Fruit fly (Drosophila melanogaster) whole organism, embryonic: ENCODE data around the gene CG12608.

ENCODE experiments used
- Antp ChIP-seq: fragments of 200-800 bp; sonication (Bioruptor generic); optimal IDR thresholded peaks from 3 replicates; lab custom pipeline; 2016; ENCODE audit warnings: missing biosample characterization, missing genetic modification characterization
- Bteb2 ChIP-seq: fragments of 200-800 bp; sonication (Bioruptor generic); optimal IDR thresholded peaks from 2 replicates; lab custom pipeline; 2016; ENCODE audit warnings: missing biosample characterization, missing genetic modification characterization
- CG10321 ChIP-seq: fragments of 200-800 bp; sonication (Bioruptor generic); IDR thresholded peaks from 2 replicates; pipeline ENCODE4 v1.3.6; 2022; ENCODE audit warnings: missing biosample characterization, missing genetic modification characterization
- CG11093 ChIP-seq: fragments of 200-800 bp; sonication (Bioruptor generic); IDR thresholded peaks from 3 replicates; pipeline ENCODE4 v1.3.6; 2022; ENCODE audit warnings: missing biosample characterization, missing genetic modification characterization
- CG11695 ChIP-seq: fragments of 200-800 bp; sonication (Bioruptor generic); IDR thresholded peaks from 3 replicates; pipeline ENCODE4 v1.3.6; 2022; ENCODE audit warnings: missing biosample characterization, missing genetic modification characterization
- CG11696 ChIP-seq: fragments of 200-800 bp; sonication (Bioruptor generic); IDR thresholded peaks from 2 replicates; pipeline ENCODE4 v1.3.6; 2022; ENCODE audit warnings: missing biosample characterization, missing genetic modification characterization
- CG12299 ChIP-seq: fragments of 200-800 bp; sonication (Bioruptor generic); optimal IDR thresholded peaks from 2 replicates; lab custom pipeline; 2018; ENCODE audit warnings: missing biosample characterization, mild to moderate bottlenecking, missing genetic modification characterization
- CG13123 ChIP-seq: fragments of 200-800 bp; sonication (Bioruptor generic); optimal IDR thresholded peaks from 2 replicates; lab custom pipeline; 2016; ENCODE audit warnings: missing biosample characterization, missing genetic modification characterization
- CG17328 ChIP-seq: fragments of 200-800 bp; sonication (Bioruptor generic); IDR thresholded peaks from 2 replicates; pipeline ENCODE4 v1.3.6; 2022; ENCODE audit warnings: missing biosample characterization, missing genetic modification characterization
- CG17361 ChIP-seq: fragments of 200-800 bp; sonication (Bioruptor generic); IDR thresholded peaks from 3 replicates; pipeline ENCODE4 v1.3.6; 2022; ENCODE audit warnings: missing biosample characterization, missing genetic modification characterization
- CG18011 ChIP-seq: fragments of 200-800 bp; sonication (Bioruptor generic); optimal IDR thresholded peaks from 2 replicates; lab custom pipeline; 2017; ENCODE audit warnings: missing biosample characterization, missing genetic modification characterization, mild to moderate bottlenecking, moderate library complexity, missing genotype
- CG2199 ChIP-seq: fragments of 200-800 bp; sonication (Bioruptor generic); IDR thresholded peaks from 3 replicates; pipeline ENCODE4 v1.3.6; 2022; ENCODE audit warnings: missing biosample characterization, missing genetic modification characterization
- CG2889 ChIP-seq: fragments of 200-800 bp; sonication (Bioruptor generic); IDR thresholded peaks from 3 replicates; pipeline ENCODE4 v1.3.6; 2022; ENCODE audit warnings: missing biosample characterization, missing genetic modification characterization
- CG30431 ChIP-seq: fragments of 200-800 bp; sonication (Bioruptor generic); optimal IDR thresholded peaks from 2 replicates; lab custom pipeline; 2017; ENCODE audit warnings: missing biosample characterization, missing genetic modification characterization
- CG34422 ChIP-seq: fragments of 200-800 bp; sonication (Bioruptor generic); IDR thresholded peaks from 3 replicates; pipeline ENCODE4 v1.3.6; 2022; ENCODE audit warnings: missing biosample characterization, missing genetic modification characterization
- CG3726 ChIP-seq: fragments of 200-800 bp; sonication (Bioruptor generic); IDR thresholded peaks from 3 replicates; pipeline ENCODE4, ENCODE4 v1.3.6; 2022; ENCODE audit warnings: missing biosample characterization, missing genetic modification characterization
- CG3838 ChIP-seq: fragments of 200-800 bp; sonication (Bioruptor generic); optimal IDR thresholded peaks from 3 replicates; lab custom pipeline; 2016; ENCODE audit warnings: missing biosample characterization, missing genetic modification characterization
- CG4424 ChIP-seq: fragments of 200-800 bp; sonication (Bioruptor generic); optimal IDR thresholded peaks from 3 replicates; lab custom pipeline; 2016; ENCODE audit warnings: missing biosample characterization, missing genetic modification characterization
- CG7745 ChIP-seq: fragments of 200-800 bp; sonication (Bioruptor generic); optimal IDR thresholded peaks from 2 replicates; lab custom pipeline; 2018; ENCODE audit warnings: missing biosample characterization, mild to moderate bottlenecking, missing genetic modification characterization, moderate library complexity
- CG7963 ChIP-seq: fragments of 200-800 bp; sonication (Bioruptor generic); IDR thresholded peaks from 3 replicates; pipeline ENCODE4 v1.3.6; 2022; ENCODE audit warnings: missing biosample characterization, missing genetic modification characterization; ENCODE audit not compliant: partially characterized antibody
- CG8089 ChIP-seq: fragments of 200-800 bp; sonication (Bioruptor generic); optimal IDR thresholded peaks from 3 replicates; lab custom pipeline; 2016; ENCODE audit warnings: missing biosample characterization, missing genetic modification characterization
- CG8924 ChIP-seq: fragments of 200-800 bp; optimal IDR thresholded peaks from 3 replicates; lab custom pipeline; 2019; ENCODE audit warnings: missing biosample characterization, mild to moderate bottlenecking, missing genetic modification characterization, moderate library complexity
- Dbx ChIP-seq: fragments of 200-800 bp; sonication (Bioruptor generic); IDR thresholded peaks from 3 replicates; pipeline ENCODE4 v1.3.6; 2022; ENCODE audit warnings: missing biosample characterization, missing genetic modification characterization
- Dip3 ChIP-seq: fragments of 200-800 bp; sonication (Bioruptor generic); optimal IDR thresholded peaks from 3 replicates; lab custom pipeline; 2016; ENCODE audit warnings: missing biosample characterization, missing genetic modification characterization
- Hmx ChIP-seq: fragments of 200-800 bp; sonication (Bioruptor generic); optimal IDR thresholded peaks from 2 replicates; lab custom pipeline; 2016; ENCODE audit warnings: missing biosample characterization, missing genetic modification characterization
- Hr3 ChIP-seq: fragments of 200-800 bp; sonication (Bioruptor generic); optimal IDR thresholded peaks from 3 replicates; lab custom pipeline; 2016; ENCODE audit warnings: missing biosample characterization, missing genetic modification characterization
- Hr51 ChIP-seq, 2 experiments: fragments of 200-800 bp; sonication (Bioruptor generic); optimal IDR thresholded peaks; 2 replicates in 1 of 2; 3 replicates in 1 of 2; lab custom pipeline; 2016 to 2018; ENCODE audit warnings: missing biosample characterization in 2 of 2, missing genetic modification characterization in 2 of 2, mild to moderate bottlenecking in 1 of 2, moderate library complexity in 1 of 2
- Nf-YA ChIP-seq: fragments of 200-800 bp; sonication (Bioruptor generic); IDR thresholded peaks from 2 replicates; pipeline ENCODE4 v1.3.6; 2022; ENCODE audit warnings: missing biosample characterization, missing genetic modification characterization
- Nf-YB ChIP-seq: fragments of 200-800 bp; sonication (Bioruptor generic); optimal IDR thresholded peaks from 3 replicates; lab custom pipeline; 2019; ENCODE audit warnings: missing biosample characterization, mild to moderate bottlenecking, missing genetic modification characterization, moderate library complexity
- Sin3A ChIP-seq: fragments of >200 bp; optimal IDR thresholded peaks from 2 replicates; lab custom pipeline; 2018
- ab ChIP-seq: fragments of 200-800 bp; sonication (Bioruptor generic); optimal IDR thresholded peaks from 2 replicates; lab custom pipeline; 2016; ENCODE audit warnings: missing biosample characterization, missing genetic modification characterization
- ac ChIP-seq: fragments of 200-800 bp; sonication (Bioruptor generic); optimal IDR thresholded peaks from 3 replicates; lab custom pipeline; 2017; ENCODE audit warnings: missing biosample characterization, mild to moderate bottlenecking, missing genetic modification characterization
- az2 ChIP-seq: fragments of 200-800 bp; sonication (Bioruptor generic); optimal IDR thresholded peaks from 3 replicates; lab custom pipeline; 2016; ENCODE audit warnings: missing biosample characterization, missing genetic modification characterization
- br ChIP-seq: fragments of >200 bp; optimal IDR thresholded peaks from 2 replicates; lab custom pipeline; 2017
- dati ChIP-seq: fragments of 200-800 bp; sonication (Bioruptor generic); IDR thresholded peaks from 2 replicates; pipeline ENCODE4 v1.3.6; 2022; ENCODE audit warnings: missing biosample characterization, missing genetic modification characterization
- dmrt99B ChIP-seq: fragments of 200-800 bp; sonication (Bioruptor generic); optimal IDR thresholded peaks from 2 replicates; lab custom pipeline; 2018; ENCODE audit warnings: missing biosample characterization, mild to moderate bottlenecking, missing genetic modification characterization, moderate library complexity
- emc ChIP-seq: fragments of 200-800 bp; sonication (Bioruptor generic); optimal IDR thresholded peaks from 2 replicates; lab custom pipeline; 2016; ENCODE audit warnings: missing biosample characterization, missing genetic modification characterization
- gfzf ChIP-seq: fragments of 200-800 bp; sonication (Bioruptor generic); optimal IDR thresholded peaks from 2 replicates; lab custom pipeline; 2016; ENCODE audit warnings: missing biosample characterization, mild to moderate bottlenecking, missing genetic modification characterization, moderate library complexity
- grn ChIP-seq: fragments of 200-800 bp; sonication (Bioruptor generic); optimal IDR thresholded peaks from 3 replicates; lab custom pipeline; 2017; ENCODE audit warnings: missing biosample characterization, missing genetic modification characterization
- ind ChIP-seq: fragments of 200-800 bp; sonication (Bioruptor generic); optimal IDR thresholded peaks from 3 replicates; lab custom pipeline; 2016; ENCODE audit warnings: missing biosample characterization, missing genetic modification characterization
- ken ChIP-seq: fragments of 200-800 bp; sonication (Bioruptor generic); IDR thresholded peaks from 3 replicates; pipeline ENCODE4 v1.3.6; 2022; ENCODE audit warnings: missing biosample characterization, missing genetic modification characterization
- klu ChIP-seq: fragments of 200-800 bp; sonication (Bioruptor generic); IDR thresholded peaks from 2 replicates; pipeline ENCODE4 v1.3.6; 2022; ENCODE audit warnings: missing biosample characterization, missing genetic modification characterization
- luna ChIP-seq: fragments of 200-800 bp; sonication (Bioruptor generic); optimal IDR thresholded peaks from 2 replicates; lab custom pipeline; 2016; ENCODE audit warnings: missing biosample characterization, missing genetic modification characterization
- nom ChIP-seq: fragments of 200-800 bp; sonication (Bioruptor generic); optimal IDR thresholded peaks from 2 replicates; lab custom pipeline; 2017; ENCODE audit warnings: missing biosample characterization, missing genetic modification characterization, mild to moderate bottlenecking, moderate library complexity, missing genetic modification reagents
- pum ChIP-seq: fragments of 200-800 bp; sonication (Bioruptor generic); optimal IDR thresholded peaks from 2 replicates; lab custom pipeline; 2016; ENCODE audit warnings: missing biosample characterization, missing genetic modification characterization
- salm ChIP-seq: fragments of 200-800 bp; sonication (Bioruptor generic); optimal IDR thresholded peaks from 2 replicates; lab custom pipeline; 2018; ENCODE audit warnings: missing biosample characterization, mild to moderate bottlenecking, missing genetic modification characterization
- sd ChIP-seq: fragments of 200-800 bp; sonication (Bioruptor generic); optimal IDR thresholded peaks from 3 replicates; lab custom pipeline; 2018; ENCODE audit warnings: missing biosample characterization, mild to moderate bottlenecking, missing genetic modification characterization, moderate library complexity
- sqz ChIP-seq: fragments of 200-800 bp; sonication (Bioruptor generic); optimal IDR thresholded peaks from 3 replicates; lab custom pipeline; 2018; ENCODE audit warnings: missing biosample characterization, mild to moderate bottlenecking, missing genetic modification characterization
- tna ChIP-seq: fragments of 200-800 bp; sonication (Bioruptor generic); IDR thresholded peaks from 2 replicates; pipeline ENCODE4 v1.3.6; 2022; ENCODE audit warnings: missing biosample characterization, missing genetic modification characterization; ENCODE audit not compliant: partially characterized antibody
- unpg ChIP-seq: fragments of 200-800 bp; sonication (Bioruptor generic); optimal IDR thresholded peaks from 3 replicates; lab custom pipeline; 2018; ENCODE audit warnings: missing biosample characterization, mild to moderate bottlenecking, missing genetic modification characterization, moderate library complexity
- zf30C ChIP-seq: fragments of 200-800 bp; sonication (Bioruptor generic); optimal IDR thresholded peaks from 3 replicates; lab custom pipeline; 2018; ENCODE audit warnings: missing biosample characterization, mild to moderate bottlenecking, missing genetic modification characterization

Gene CG12608

dm6 chrX:15298298-15299069 is 45.9 kb downstream of the CG12608 start (continued):
- peak; percentile 97 for TF ChIP-seq CG34422 (GFP tag; lab: Robert Waterston, UW)
- peak; percentile 64 for TF ChIP-seq ab
- peak; percentile 48 for TF ChIP-seq Antp (GFP tag; lab: Kevin White, UChicago)
- peak; percentile 83 for TF ChIP-seq Bteb2 (GFP tag; lab: Kevin White, UChicago)
- TF ChIP-seq Nf-YA = peak; percentile 90
- peak; percentile 91 for TF ChIP-seq sd (tag; lab: Kevin White, UChicago)
- peak; percentile 62 for TF ChIP-seq CG3838
- TF ChIP-seq grn (GFP tag; lab: Kevin White, UChicago) = peak; percentile 59
- peak; percentile 97 for TF ChIP-seq Hr3 (GFP tag; lab: Kevin White, UChicago)
- TF ChIP-seq CG11093 (GFP tag; lab: Robert Waterston, UW) = peak; percentile 97
- TF ChIP-seq CG12299 (tag; lab: Kevin White, UChicago) = peak; percentile 94
- TF ChIP-seq CG18011 (GFP tag; lab: Kevin White, UChicago) = peak; percentile 86
- TF ChIP-seq CG11695 (GFP tag; lab: Robert Waterston, UW) = peak; percentile 99
- peak; percentile 94 for TF ChIP-seq az2
- peak; percentile 92 for TF ChIP-seq CG2889 (GFP tag; lab: Robert Waterston, UW)
- peak; percentile 55 for TF ChIP-seq pum (GFP tag; lab: Kevin White, UChicago)
- TF ChIP-seq CG17328 (GFP tag; lab: Robert Waterston, UW) = peak; percentile 92
- peak; percentile 98 for TF ChIP-seq ind (GFP tag; lab: Kevin White, UChicago)
- peak; percentile 79 to 99 for TF ChIP-seq Hr51 (GFP tag; optimal IDR thresholded peaks at IDR 0.05; lab: Kevin White, UChicago)
- peak; percentile 98 for TF ChIP-seq CG8924
- no peak for TF ChIP-seq Sin3A
- TF ChIP-seq br (lab: Kevin White, UChicago) = no peak
- TF ChIP-seq CG11696 (GFP tag; lab: Robert Waterston, UW) = peak; percentile 81
- peak; percentile 95 for TF ChIP-seq CG3726 (GFP tag; lab: Robert Waterston, UW)
- TF ChIP-seq salm (tag; lab: Kevin White, UChicago) = peak; percentile 96
- TF ChIP-seq CG30431 (GFP tag; lab: Kevin White, UChicago) = peak; percentile 96
- peak; percentile 97 for TF ChIP-seq unpg
- TF ChIP-seq CG8089 (GFP tag; lab: Kevin White, UChicago) = peak; percentile 35
- TF ChIP-seq dati (GFP tag; lab: Robert Waterston, UW) = peak; percentile 85
- TF ChIP-seq luna (GFP tag; lab: Kevin White, UChicago) = peak; percentile 16
- TF ChIP-seq dmrt99B (tag; lab: Kevin White, UChicago) = peak; percentile 99
- TF ChIP-seq klu (GFP tag; lab: Robert Waterston, UW) = peak; percentile 98
- TF ChIP-seq nom (GFP tag; lab: Kevin White, UChicago) = peak; percentile 45
- TF ChIP-seq ken (GFP tag; lab: Robert Waterston, UW) = peak; percentile 92
- TF ChIP-seq CG13123 (GFP tag; lab: Kevin White, UChicago) = peak; percentile 90
- peak; percentile 80 for TF ChIP-seq Dip3 (GFP tag; lab: Kevin White, UChicago)
- peak; percentile 99 for TF ChIP-seq CG17361
- TF ChIP-seq CG10321 = peak; percentile 87
- no peak for TF ChIP-seq CG7963 (GFP tag; lab: Robert Waterston, UW)
- peak; percentile 97 for TF ChIP-seq Dbx (GFP tag; lab: Robert Waterston, UW)
- no peak for TF ChIP-seq CG7745 (tag; lab: Kevin White, UChicago)
- TF ChIP-seq CG2199 = peak; percentile 89
- TF ChIP-seq zf30C (GFP tag; lab: Kevin White, UChicago) = peak; percentile 92
- no peak for TF ChIP-seq gfzf (GFP tag; lab: Kevin White, UChicago)
- peak; percentile 93 for TF ChIP-seq sqz (GFP tag; lab: Kevin White, UChicago)
- TF ChIP-seq emc (GFP tag; lab: Kevin White, UChicago) = peak; percentile 52
- TF ChIP-seq Hmx (GFP tag; lab: Kevin White, UChicago) = peak; percentile 65
- peak; percentile 97 for TF ChIP-seq CG4424 (GFP tag; lab: Kevin White, UChicago)
- TF ChIP-seq Nf-YB (GFP tag; lab: Kevin White, UChicago) = peak; percentile 86
- no peak for TF ChIP-seq tna (GFP tag; lab: Robert Waterston, UW)
- TF ChIP-seq ac = no peak
